Worm (Caenorhabditis elegans) whole organism, L4 larva: ENCODE data around the gene pks-1.
A peak's percentile ranks its signal among the peaks of the same experiment; 100 is the strongest.

ENCODE experiments used
- D1046.2 ChIP-seq: fragments of 200-800 bp; sonication (Bioruptor generic); IDR thresholded peaks from 2 replicates; pipeline ENCODE4 v1.3.6; 2022; ENCODE audit warnings: missing genetic modification characterization, missing compliant biosample characterization
- F49E8.2 ChIP-seq: sonication (generic microtip); optimal IDR thresholded peaks from 2 replicates; lab custom pipeline; 2016; ENCODE audit warnings: missing compliant biosample characterization, mild to moderate bottlenecking, missing genetic modification characterization, borderline replicate concordance
- R02D3.7 ChIP-seq: fragments of 150-350 bp; sonication (generic microtip); optimal IDR thresholded peaks from 3 replicates; lab custom pipeline; 2014; ENCODE audit warnings: missing biosample characterization, missing genetic modification characterization
- T26A8.4 ChIP-seq: fragments of 200-800 bp; sonication (Bioruptor generic); IDR thresholded peaks from 2 replicates; pipeline ENCODE4 v1.3.6; 2022; ENCODE audit warnings: missing genetic modification characterization, missing compliant biosample characterization
- Y105C5A.15 ChIP-seq: fragments of 200-800 bp; sonication (Bioruptor generic); IDR thresholded peaks from 2 replicates; pipeline ENCODE4 v1.3.6; 2022; ENCODE audit warnings: missing genetic modification characterization, missing compliant biosample characterization
- Y48G9A.11 ChIP-seq: fragments of 200-800 bp; sonication (Bioruptor generic); IDR thresholded peaks from 2 replicates; pipeline ENCODE4 v1.3.6; 2022; ENCODE audit warnings: missing genetic modification reagents, missing genetic modification characterization, missing compliant biosample characterization
- Y75B8A.6 ChIP-seq: fragments of 200-800 bp; sonication (Bioruptor generic); IDR thresholded peaks from 2 replicates; pipeline ENCODE4 v1.3.6; 2022; ENCODE audit warnings: missing genetic modification reagents, missing genetic modification characterization, missing compliant biosample characterization
- ZK546.5 ChIP-seq, 2 experiments: sonication (generic microtip); optimal IDR thresholded peaks; 2 replicates each; lab custom pipeline; 2017; ENCODE audit warnings: missing biosample characterization in 2 of 2, missing genetic modification characterization in 2 of 2
- aha-1 ChIP-seq: fragments of 150-350 bp; peaks from one replicate; lab custom pipeline; 2014; ENCODE audit warnings: missing biosample characterization, missing genetic modification characterization
- aly-2 ChIP-seq: sonication (generic microtip); optimal IDR thresholded peaks from 2 replicates; lab custom pipeline; 2018; ENCODE audit warnings: missing biosample characterization, missing genetic modification characterization
- arid-1 ChIP-seq: fragments of 200-800 bp; sonication (Bioruptor generic); conservative IDR thresholded peaks from 2 replicates; pipeline ENCODE4 v1.3.6; 2022; ENCODE audit warnings: missing genetic modification reagents, missing genetic modification characterization, missing compliant biosample characterization
- ceh-28 ChIP-seq: fragments of 150-350 bp; optimal IDR thresholded peaks from 2 replicates; lab custom pipeline; 2014; ENCODE audit warnings: missing biosample characterization, missing genetic modification reagents, missing genetic modification characterization
- ceh-44 ChIP-seq: fragments of 200-800 bp; sonication (Bioruptor generic); IDR thresholded peaks from 2 replicates; pipeline ENCODE4 v1.3.6; 2022; ENCODE audit warnings: missing genetic modification reagents, missing genetic modification characterization, missing compliant biosample characterization
- daf-19 ChIP-seq: fragments of 200-800 bp; sonication (Bioruptor generic); conservative IDR thresholded peaks from 2 replicates; pipeline ENCODE4 v1.3.6; 2022; ENCODE audit warnings: missing genetic modification characterization, missing compliant biosample characterization
- daf-8 ChIP-seq: fragments of 200-800 bp; sonication (Bioruptor generic); IDR thresholded peaks from 2 replicates; pipeline ENCODE4 v1.3.6; 2022; ENCODE audit warnings: missing genetic modification characterization, missing compliant biosample characterization
- dmd-6 ChIP-seq: fragments of 200-800 bp; sonication (Bioruptor generic); IDR thresholded peaks from 2 replicates; pipeline ENCODE4 v1.3.6; 2022; ENCODE audit warnings: missing genetic modification reagents, missing genetic modification characterization, missing compliant biosample characterization
- dmd-8 ChIP-seq: fragments of 200-800 bp; sonication (Bioruptor generic); IDR thresholded peaks from 2 replicates; pipeline ENCODE4 v1.3.6; 2022; ENCODE audit warnings: missing genetic modification characterization, missing compliant biosample characterization
- dmd-9 ChIP-seq: fragments of 200-800 bp; sonication (Bioruptor generic); IDR thresholded peaks from 2 replicates; pipeline ENCODE4 v1.3.6; 2022; ENCODE audit warnings: missing genetic modification reagents, missing genetic modification characterization, missing compliant biosample characterization
- dpl-1 ChIP-seq: fragments of 150-350 bp; optimal IDR thresholded peaks from 2 replicates; lab custom pipeline; 2014; ENCODE audit warnings: missing biosample characterization, missing genetic modification reagents, missing genetic modification characterization
- hif-1 ChIP-seq, 2 experiments: sonication (generic microtip); optimal IDR thresholded peaks; 2 replicates each; lab custom pipeline; 2016 to 2017; ENCODE audit warnings: missing compliant biosample characterization in 2 of 2, missing genetic modification characterization in 2 of 2, missing genetic modification reagents in 2 of 2, missing genotype in 2 of 2, mild to moderate bottlenecking in 1 of 2
- hlh-11 ChIP-seq: fragments of 200-800 bp; sonication (Bioruptor generic); optimal IDR thresholded peaks from 2 replicates; lab custom pipeline; 2018; ENCODE audit warnings: mild to moderate bottlenecking, missing genetic modification characterization, missing compliant biosample characterization
- lin-15B ChIP-seq: fragments of 150-350 bp; sonication (generic microtip); optimal IDR thresholded peaks from 3 replicates; lab custom pipeline; 2014; ENCODE audit warnings: missing biosample characterization, missing genetic modification characterization
- lsy-2 ChIP-seq, 2 experiments: fragments of 150-350 bp in 1 of 2; sonication (generic microtip) in 1 of 2; optimal IDR thresholded peaks; 2 replicates each; lab custom pipeline; 2014 to 2017; ENCODE audit warnings: missing biosample characterization in 2 of 2, missing genetic modification characterization in 2 of 2
- mdl-1 ChIP-seq, 2 experiments: fragments of 150-350 bp in 1 of 2; sonication (generic microtip) in 1 of 2; optimal IDR thresholded peaks; 2 replicates each; lab custom pipeline; 2014 to 2017; ENCODE audit warnings: missing biosample characterization in 2 of 2, missing genetic modification characterization in 2 of 2
- mdt-29 ChIP-seq: fragments of 200-800 bp; sonication (Bioruptor generic); IDR thresholded peaks from 2 replicates; pipeline ENCODE4 v1.3.6; 2022; ENCODE audit warnings: missing genetic modification reagents, missing genetic modification characterization, missing compliant biosample characterization
- mep-1 ChIP-seq: fragments of 150-350 bp; sonication (generic microtip); optimal IDR thresholded peaks from 3 replicates; lab custom pipeline; 2014; ENCODE audit warnings: missing biosample characterization, missing genetic modification characterization
- mes-2 ChIP-seq: sonication (generic microtip); optimal IDR thresholded peaks from 2 replicates; lab custom pipeline; 2016; ENCODE audit warnings: missing genotype, mild to moderate bottlenecking, missing genetic modification characterization, missing compliant biosample characterization; ENCODE audit not compliant: poor library complexity, severe bottlenecking
- nhr-102 ChIP-seq: sonication (generic microtip); optimal IDR thresholded peaks from 2 replicates; lab custom pipeline; 2016; ENCODE audit warnings: mild to moderate bottlenecking, missing genetic modification characterization, moderate library complexity, missing compliant biosample characterization
- nhr-11 ChIP-seq: fragments of 150-350 bp; optimal IDR thresholded peaks from 2 replicates; lab custom pipeline; 2014; ENCODE audit warnings: missing biosample characterization, missing genetic modification characterization
- nhr-237 ChIP-seq: sonication (generic microtip); optimal IDR thresholded peaks from 2 replicates; lab custom pipeline; 2017; ENCODE audit warnings: missing biosample characterization, missing genetic modification characterization
- nhr-25 ChIP-seq: sonication (generic microtip); optimal IDR thresholded peaks from 2 replicates; lab custom pipeline; 2017; ENCODE audit warnings: missing genetic modification characterization, mild to moderate bottlenecking, missing compliant biosample characterization, antibody characterized with exemption, moderate library complexity, borderline replicate concordance; ENCODE audit not compliant: insufficient read depth
- nhr-28 ChIP-seq: fragments of 150-350 bp; optimal IDR thresholded peaks from 2 replicates; lab custom pipeline; 2014; ENCODE audit warnings: missing biosample characterization, missing genetic modification characterization
- nhr-41 ChIP-seq: fragments of 200-800 bp; sonication (Bioruptor generic); IDR thresholded peaks from 2 replicates; pipeline ENCODE4 v1.3.6; 2022; ENCODE audit warnings: missing genetic modification reagents, missing genetic modification characterization, missing compliant biosample characterization
- nhr-42 ChIP-seq: fragments of 200-800 bp; sonication (Bioruptor generic); IDR thresholded peaks from 2 replicates; pipeline ENCODE4 v1.3.6; 2022; ENCODE audit warnings: missing genetic modification characterization, missing compliant biosample characterization
- nhr-6 ChIP-seq: fragments of 150-350 bp; optimal IDR thresholded peaks from 2 replicates; lab custom pipeline; 2014; ENCODE audit warnings: missing biosample characterization, missing genetic modification characterization
- pqm-1 ChIP-seq: sonication (generic microtip); optimal IDR thresholded peaks from 2 replicates; lab custom pipeline; 2017; ENCODE audit warnings: missing biosample characterization, missing genetic modification characterization
- saeg-2 ChIP-seq: fragments of 200-800 bp; sonication (Bioruptor generic); IDR thresholded peaks from 2 replicates; pipeline ENCODE4 v1.3.6; 2022; ENCODE audit warnings: missing genetic modification reagents, missing genetic modification characterization, missing compliant biosample characterization
- sdz-12 ChIP-seq: fragments of 200-800 bp; sonication (Bioruptor generic); optimal IDR thresholded peaks from 2 replicates; lab custom pipeline; 2018; ENCODE audit warnings: mild to moderate bottlenecking, missing genetic modification characterization, missing compliant biosample characterization
- set-16 ChIP-seq: fragments of 200-800 bp; sonication (Bioruptor generic); IDR thresholded peaks from 2 replicates; pipeline ENCODE4 v1.3.6; 2022; ENCODE audit warnings: missing genetic modification reagents, missing genetic modification characterization, missing compliant biosample characterization
- snpc-4 ChIP-seq: fragments of 150-350 bp; optimal IDR thresholded peaks from 2 replicates; lab custom pipeline; 2014; ENCODE audit warnings: missing biosample characterization, missing genetic modification characterization
- tag-97 ChIP-seq: fragments of 200-800 bp; sonication (Bioruptor generic); IDR thresholded peaks from 2 replicates; pipeline ENCODE4 v1.3.6; 2022; ENCODE audit warnings: missing genetic modification characterization, missing compliant biosample characterization
- unc-39 ChIP-seq: sonication (generic microtip); optimal IDR thresholded peaks from 2 replicates; lab custom pipeline; 2017; ENCODE audit warnings: missing biosample characterization, missing genetic modification characterization
- unc-62 ChIP-seq, 3 experiments: fragments of 150-350 bp in 1 of 3; sonication (generic microtip); optimal IDR thresholded peaks in 2 of 3; peaks in 1 of 3; 1 replicate in 1 of 3; 2 replicates in 2 of 3; lab custom pipeline; 2014 to 2017; ENCODE audit warnings: missing biosample characterization in 3 of 3, missing genetic modification characterization in 3 of 3, missing genetic modification reagents in 3 of 3, missing genotype in 1 of 3
- zag-1 ChIP-seq: fragments of 150-350 bp; optimal IDR thresholded peaks from 2 replicates; lab custom pipeline; 2014; ENCODE audit warnings: missing biosample characterization, missing genetic modification characterization
- zfp-2 ChIP-seq: sonication (generic microtip); optimal IDR thresholded peaks from 2 replicates; lab custom pipeline; 2016; ENCODE audit warnings: mild to moderate bottlenecking, missing genetic modification characterization, missing compliant biosample characterization
- zip-11 ChIP-seq: fragments of 200-800 bp; sonication (Bioruptor generic); IDR thresholded peaks from 2 replicates; pipeline ENCODE4 v1.3.6; 2022; ENCODE audit warnings: missing genetic modification characterization, missing compliant biosample characterization
- zip-2 ChIP-seq: fragments of 150-350 bp; optimal IDR thresholded peaks from 2 replicates; lab custom pipeline; 2014; ENCODE audit warnings: missing biosample characterization, missing genetic modification characterization

The pks-1 gene

DNA sequence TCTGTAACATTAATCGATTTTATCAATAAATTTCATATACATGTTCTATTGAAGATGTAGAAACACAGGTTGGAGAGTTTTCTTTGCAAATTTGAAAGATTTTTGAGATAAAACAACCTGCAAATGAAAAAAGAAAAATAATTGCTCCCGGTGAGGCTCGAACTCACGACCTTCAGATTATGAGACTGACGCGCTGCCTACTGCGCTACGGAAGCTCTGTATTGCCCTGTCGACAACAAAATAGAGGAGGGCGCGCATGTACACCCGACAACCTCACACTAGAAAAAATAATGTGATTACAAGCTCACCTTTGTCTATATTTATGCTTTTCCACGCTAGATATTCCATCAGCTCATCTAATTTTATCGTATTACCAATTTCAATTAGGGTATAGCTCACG, 6.3 kb upstream of the pks-1 start (continued):
- TF ChIP-seq nhr-11 (tag; lab: Kevin White, UChicago) = no peak
- TF ChIP-seq dpl-1 (GFP tag; lab: Kevin White, UChicago) = no peak
- TF ChIP-seq hif-1 (tag; optimal IDR thresholded peaks at IDR 0.05; lab: Kevin White, UChicago) = no peak

DNA sequence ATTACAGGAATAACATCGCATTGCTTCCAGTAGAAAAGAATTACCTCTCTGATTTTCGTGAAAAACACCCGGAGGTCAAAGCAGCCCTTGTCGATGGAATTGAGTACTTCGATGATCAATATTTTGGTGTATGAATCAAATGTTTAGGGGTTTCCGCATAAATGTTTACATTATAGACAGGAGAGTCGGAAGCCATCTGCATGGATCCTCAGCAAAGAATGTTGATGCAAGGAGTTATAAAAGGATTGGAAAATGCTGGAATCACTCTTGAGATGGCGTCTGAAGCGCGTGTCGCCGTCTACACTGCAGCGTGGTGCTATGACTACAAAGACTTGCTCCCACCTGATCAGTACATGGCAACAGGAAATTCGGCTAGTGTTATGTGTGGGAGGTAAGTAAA, 640 bp downstream of the pks-1 start, which contains the start of gene C41A3.2:
Gene C41A3.2 (minus strand): TSS at position 101 of the 400 bp plus-strand sequence.
- TF ChIP-seq unc-39 (tag; lab: Kevin White, UChicago) = no peak
- no peak for TF ChIP-seq Y105C5A.15 (GFP tag; lab: Robert Waterston, UW)
- TF ChIP-seq tag-97 (GFP tag; lab: Robert Waterston, UW) = no peak
- TF ChIP-seq unc-62 (GFP tag; optimal IDR thresholded peaks at IDR 0.05 in 1 of 2; lab: Kevin White, UChicago) = peak in 1 of 2 experiments; percentile 26
- no peak for TF ChIP-seq unc-62 (tag; optimal IDR thresholded peaks at IDR 0.05; lab: Kevin White, UChicago)
- TF ChIP-seq aha-1 (tag; lab: Kevin White, UChicago) = peak; percentile 20
- TF ChIP-seq ceh-28 = no peak
- no peak for TF ChIP-seq zfp-2 (tag; lab: Kevin White, UChicago)
- TF ChIP-seq, all 104 proteins: peak for 2

DNA sequence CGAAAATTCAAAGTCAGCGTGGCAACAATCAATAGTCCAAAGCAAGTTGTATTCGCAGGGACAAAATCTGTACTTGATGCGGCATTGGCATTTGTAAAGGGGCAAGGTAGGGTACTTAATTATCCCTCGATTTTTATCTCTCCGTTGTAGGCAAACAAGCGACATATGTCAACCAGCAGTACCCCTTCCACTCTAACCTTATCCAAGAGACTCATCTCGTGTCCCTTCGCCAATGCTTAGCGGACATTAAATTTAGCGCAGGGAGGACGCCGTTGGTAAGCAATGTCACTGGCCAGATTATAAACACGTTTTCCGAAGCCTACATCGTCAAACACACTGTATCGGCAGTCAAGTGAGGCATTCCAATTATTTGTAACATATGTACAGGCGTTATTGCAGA, 15.7 kb downstream of the pks-1 start:
- TF ChIP-seq daf-8 = peak; percentile 38; the same call in 1 of the 2 replicates
- peak; percentile 44 for TF ChIP-seq sdz-12 (GFP tag; lab: Kevin White, UChicago)
- TF ChIP-seq dmd-9 (GFP tag; lab: Robert Waterston, UW) = peak; percentile 88
- TF ChIP-seq daf-19 (GFP tag; lab: Robert Waterston, UW) = peak; percentile 97
- TF ChIP-seq lin-15B (tag; lab: Kevin White, UChicago) = no peak
- TF ChIP-seq Y48G9A.11 (GFP tag; lab: Robert Waterston, UW) = no peak
- peak; percentile 95 for TF ChIP-seq hlh-11
- peak; percentile 94 for TF ChIP-seq nhr-11 (tag; lab: Kevin White, UChicago)
- peak; percentile 37 for TF ChIP-seq F49E8.2 (tag; lab: Kevin White, UChicago)
- TF ChIP-seq ceh-44 (GFP tag; lab: Robert Waterston, UW) = no peak
- peak; percentile 78 for TF ChIP-seq D1046.2 (GFP tag; lab: Robert Waterston, UW)
- peak; percentile 91 for TF ChIP-seq ceh-28
- peak; percentile 98 for TF ChIP-seq nhr-42 (GFP tag; lab: Robert Waterston, UW)
- peak; percentile 99 for TF ChIP-seq nhr-102 (tag; lab: Kevin White, UChicago)
- TF ChIP-seq saeg-2 (GFP tag; lab: Robert Waterston, UW) = peak; percentile 92
- TF ChIP-seq aly-2 (tag; lab: Kevin White, UChicago) = no peak
- TF ChIP-seq set-16 = no peak
- TF ChIP-seq zip-11 (GFP tag; lab: Robert Waterston, UW) = no peak
- TF ChIP-seq dmd-6 (GFP tag; lab: Robert Waterston, UW) = peak; percentile 97
- TF ChIP-seq pqm-1 (tag; lab: Kevin White, UChicago) = peak; percentile 79
- TF ChIP-seq T26A8.4 (GFP tag; lab: Robert Waterston, UW) = peak; percentile 99
- TF ChIP-seq nhr-41 (GFP tag; lab: Robert Waterston, UW) = peak; percentile 89
- TF ChIP-seq arid-1 = peak; percentile 86
- peak; percentile 84 for TF ChIP-seq nhr-237
- TF ChIP-seq nhr-6 = peak; percentile 90
- peak; percentile 91 to 92 for TF ChIP-seq mdl-1 (tag; optimal IDR thresholded peaks at IDR 0.05; lab: Kevin White, UChicago)
- peak; percentile 10 to 55 for TF ChIP-seq ZK546.5 (tag; optimal IDR thresholded peaks at IDR 0.05; lab: Kevin White, UChicago)
- TF ChIP-seq zag-1 (tag; lab: Kevin White, UChicago) = peak; percentile 89
- peak; percentile 96 for TF ChIP-seq zip-2
- peak; percentile 97 for TF ChIP-seq mes-2 (tag; lab: Kevin White, UChicago)
- peak; percentile 92 for TF ChIP-seq nhr-28 (tag; lab: Kevin White, UChicago)
- TF ChIP-seq Y75B8A.6 = peak; percentile 77; the same call in 1 of the 2 replicates
- no peak for TF ChIP-seq snpc-4 (tag; lab: Kevin White, UChicago)
- peak; percentile 95 for TF ChIP-seq nhr-25 (tag; lab: Kevin White, UChicago)
- TF ChIP-seq mdt-29 = peak; percentile 92
- peak; percentile 73 for TF ChIP-seq dmd-8 (GFP tag; lab: Robert Waterston, UW)
- peak; percentile 74 to 81 for TF ChIP-seq hif-1 (tag; optimal IDR thresholded peaks at IDR 0.05; lab: Kevin White, UChicago)
- TF ChIP-seq lsy-2 (tag; optimal IDR thresholded peaks at IDR 0.05; lab: Kevin White, UChicago) = peak; percentile 93 to 95
- peak; percentile 99 for TF ChIP-seq mep-1 (tag; lab: Kevin White, UChicago)
- TF ChIP-seq R02D3.7 (tag; lab: Kevin White, UChicago) = no peak
